Fruit fly (Drosophila melanogaster) whole organism, pupa: ENCODE measurements around the gene firl.
A peak's percentile ranks its signal among the peaks of the same experiment; 100 is the strongest.

Source experiments
- CG15710 ChIP-seq: fragments of 200-800 bp; sonication (Bioruptor generic); optimal IDR thresholded peaks from 2 replicates; lab custom pipeline; 2018; ENCODE audit warnings: missing biosample characterization, mild to moderate bottlenecking, missing genetic modification characterization, moderate library complexity
- CG32121 ChIP-seq: fragments of 200-800 bp; sonication (Bioruptor generic); IDR thresholded peaks from 2 replicates; pipeline ENCODE4 v1.3.6; 2022; ENCODE audit warnings: missing biosample characterization, missing genetic modification characterization

dm6 chr2L:12075850-12076249 lies 9.3 kb upstream of the firl start, which contains the start of gene CG14947:
- TF ChIP-seq CG32121 (GFP tag; lab: Robert Waterston, UW) (peak; percentile 27; the same call in 1 of the 2 replicates), CG15710 (tag; lab: Kevin White, UChicago) (no peak)
